Fruit fly (Drosophila melanogaster) whole organism, pupa: ENCODE results near the gene dpr3.

Source experiments
- CG13204 ChIP-seq: fragments of 200-800 bp; sonication (Bioruptor generic); optimal IDR thresholded peaks from 2 replicates; lab custom pipeline; 2018; ENCODE audit warnings: missing biosample characterization, mild to moderate bottlenecking, missing genetic modification characterization, moderate library complexity
- CG14655 ChIP-seq: fragments of 200-800 bp; sonication (Bioruptor generic); optimal IDR thresholded peaks from 3 replicates; lab custom pipeline; 2017; ENCODE audit warnings: mild to moderate bottlenecking, missing biosample characterization, missing genetic modification reagents, missing genetic modification characterization
- CG4496 ChIP-seq: fragments of 200-800 bp; sonication (Bioruptor generic); IDR thresholded peaks from 3 replicates; pipeline ENCODE4 v1.3.6; 2022; ENCODE audit warnings: missing biosample characterization, missing genetic modification characterization
- D1 ChIP-seq: fragments of 200-800 bp; sonication (Bioruptor generic); optimal IDR thresholded peaks from 2 replicates; lab custom pipeline; 2018; ENCODE audit warnings: missing biosample characterization, mild to moderate bottlenecking, missing genetic modification characterization, moderate library complexity
- Ets98B ChIP-seq: fragments of 200-800 bp; sonication (Bioruptor generic); IDR thresholded peaks from 2 replicates; pipeline ENCODE4 v1.3.6; 2022; ENCODE audit warnings: missing biosample characterization, missing genetic modification characterization
- Pif1B ChIP-seq: fragments of 200-800 bp; sonication (Bioruptor generic); optimal IDR thresholded peaks from 3 replicates; lab custom pipeline; 2016; ENCODE audit warnings: missing biosample characterization, missing genetic modification characterization

DNA sequence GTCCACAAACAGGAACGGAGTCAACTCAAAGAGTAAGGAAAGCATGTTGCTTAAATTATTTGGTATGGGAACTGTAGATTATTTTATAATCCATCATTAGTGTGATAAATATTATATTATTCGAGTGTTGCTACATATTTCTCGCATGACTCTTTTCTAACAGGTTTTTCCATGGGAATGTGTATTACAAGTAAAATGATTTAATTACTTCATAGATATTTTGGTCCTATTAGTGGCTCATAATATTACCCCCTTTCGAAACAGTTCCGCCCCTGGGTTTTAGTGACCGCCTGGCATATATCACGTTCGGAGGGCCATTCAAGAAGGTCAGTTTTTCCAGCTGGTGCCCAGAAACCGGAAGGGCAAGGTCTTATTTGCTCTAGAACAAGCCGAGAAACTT, 77.6 kb downstream of the dpr3 start:
- TF ChIP-seq Pif1B (GFP tag; lab: Kevin White, UChicago) (no peak), CG13204 (no peak), D1 (tag; lab: Kevin White, UChicago) (no peak), CG14655 (GFP tag; lab: Kevin White, UChicago) (no peak), Ets98B (no peak), CG4496 (GFP tag; lab: Robert Waterston, UW) (no peak)
